Fruit fly (Drosophila melanogaster) whole organism, wandering third instar larva: ENCODE data around the gene Nipsnap.

Experiments
- Dif ChIP-seq: fragments of 200-275, 200-300 bp; sonication (Bioruptor generic); optimal IDR thresholded peaks from 2 replicates; lab custom pipeline; 2018; ENCODE audit warnings: missing biosample characterization, missing genetic modification characterization; ENCODE audit not compliant: partially characterized antibody
- Hr78 ChIP-seq: fragments of >200 bp; optimal IDR thresholded peaks from 2 replicates; lab custom pipeline; 2017; ENCODE audit warnings: missing biosample characterization, missing genetic modification characterization

dm6 chrX:16085865-16086592, 12.7 kb upstream of the Nipsnap start:
- TF ChIP-seq Hr78 (GFP tag; lab: Kevin White, UChicago): no peak
- TF ChIP-seq Dif: no peak
